Fruit fly (Drosophila melanogaster): Measurements from ENCODE around the gene LysRS.

The LysRS gene

DNA sequence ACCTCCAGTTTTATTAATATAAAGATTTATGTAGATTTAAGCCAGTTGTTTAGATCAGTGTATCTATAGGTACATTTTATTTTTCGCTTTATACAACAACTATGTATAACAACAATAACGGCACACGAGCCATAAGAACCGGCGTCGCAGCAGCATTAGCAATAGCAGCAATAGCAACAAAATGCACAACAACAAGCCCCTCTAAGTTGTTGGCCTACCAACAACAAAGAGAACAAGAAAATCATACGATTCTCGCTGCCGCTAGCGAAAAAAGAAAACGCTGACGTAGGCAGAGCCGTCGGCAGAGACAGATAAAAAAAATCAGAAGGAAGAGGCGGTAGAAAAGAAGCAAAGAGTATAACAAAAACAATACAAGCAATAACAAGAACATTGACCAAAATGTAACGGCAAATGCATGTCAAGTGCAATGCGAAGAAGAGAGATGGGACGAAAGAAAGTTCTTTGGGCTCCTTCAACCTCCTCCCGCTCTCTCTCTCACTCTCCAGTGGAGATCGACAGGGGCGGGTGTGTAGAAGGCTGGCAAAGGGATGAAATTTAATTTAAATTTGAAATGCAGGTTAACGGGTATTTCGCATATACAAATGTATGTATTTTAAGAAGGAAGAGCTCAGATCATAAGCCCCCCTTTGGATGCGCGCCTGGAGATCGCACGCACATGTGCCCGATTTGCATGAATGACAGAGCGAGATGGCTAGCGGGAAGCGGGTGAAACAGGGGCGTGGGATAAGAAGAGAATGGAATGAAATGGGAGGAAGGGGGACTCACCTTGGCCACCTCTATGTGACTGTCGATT, 29.8 kb downstream of the LysRS start:
- TF ChIP-seq CG12605 (GFP tag; IDR thresholded peaks at IDR 0.05), result peak; percentile 97
- TF ChIP-seq Pif1B (GFP tag; optimal IDR thresholded peaks at IDR 0.05), result peak; percentile 99
- TF ChIP-seq EcR (GFP tag; optimal IDR thresholded peaks at IDR 0.05), result peak; percentile 83
- TF ChIP-seq CG9948 (tag; optimal IDR thresholded peaks at IDR 0.05), result peak; percentile 98
- TF ChIP-seq CG8159 (tag; optimal IDR thresholded peaks at IDR 0.05), result peak; percentile 98
- peak; percentile 99 for TF ChIP-seq Snoo (tag; optimal IDR thresholded peaks at IDR 0.05)
- peak; percentile 99 for TF ChIP-seq fd96Ca (GFP tag; IDR thresholded peaks at IDR 0.05)
- peak; percentile 97 for TF ChIP-seq CG32121 (GFP tag; IDR thresholded peaks at IDR 0.05)
- peak; percentile 99 for TF ChIP-seq Ets98B (GFP tag; IDR thresholded peaks at IDR 0.05)
- TF ChIP-seq CG34367 (tag; optimal IDR thresholded peaks at IDR 0.05), result peak; percentile 98
- peak; percentile 99 for TF ChIP-seq CG14655 (GFP tag; optimal IDR thresholded peaks at IDR 0.05)
- TF ChIP-seq D1 (tag; optimal IDR thresholded peaks at IDR 0.05), result peak; percentile 94
- TF ChIP-seq CG10348 (GFP tag; IDR thresholded peaks at IDR 0.05), result peak; percentile 92
- peak; percentile 97 for TF ChIP-seq rn (GFP tag; IDR thresholded peaks at IDR 0.05)
- TF ChIP-seq CG13204 (GFP tag; optimal IDR thresholded peaks at IDR 0.05), result peak; percentile 94
- peak; percentile 99 for TF ChIP-seq CG15710 (tag; optimal IDR thresholded peaks at IDR 0.05)
- peak; percentile 97 for TF ChIP-seq gl (tag; optimal IDR thresholded peaks at IDR 0.05)
- TF ChIP-seq Pif1A (GFP tag; optimal IDR thresholded peaks at IDR 0.05), result peak; percentile 99
- TF ChIP-seq CG4496 (GFP tag; IDR thresholded peaks at IDR 0.05), result peak; percentile 99
- peak; percentile 99 for TF ChIP-seq CG8301 (tag; optimal IDR thresholded peaks at IDR 0.05)
- peak; percentile 99 for TF ChIP-seq CG17806 (tag; optimal IDR thresholded peaks at IDR 0.05)

DNA sequence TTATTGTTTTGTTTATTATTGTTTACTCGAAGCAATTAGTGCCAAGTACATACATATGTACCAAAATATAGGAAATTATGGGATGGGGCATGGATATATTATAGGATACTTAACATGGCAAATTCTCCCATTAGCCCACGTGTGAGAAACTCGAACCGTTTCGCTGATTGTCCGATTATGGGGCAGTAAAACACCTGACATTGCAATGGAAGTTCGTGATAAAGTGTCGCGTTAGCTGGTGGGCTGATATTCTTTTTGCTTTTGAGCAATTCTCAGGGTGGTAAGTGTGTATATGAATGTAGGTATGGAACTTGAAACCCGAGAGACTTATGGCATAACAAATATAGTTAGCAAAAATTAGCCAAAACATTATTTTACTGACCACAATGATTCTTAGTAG, 30.7 kb downstream of the LysRS start:
- TF ChIP-seq CG10348 (GFP tag; IDR thresholded peaks at IDR 0.05) (no peak), CG15710 (tag; optimal IDR thresholded peaks at IDR 0.05) (no peak), Pif1B (GFP tag; optimal IDR thresholded peaks at IDR 0.05) (no peak), D1 (tag; optimal IDR thresholded peaks at IDR 0.05) (no peak), CG12605 (GFP tag; IDR thresholded peaks at IDR 0.05) (no peak), CG34367 (tag; optimal IDR thresholded peaks at IDR 0.05) (no peak)

DNA sequence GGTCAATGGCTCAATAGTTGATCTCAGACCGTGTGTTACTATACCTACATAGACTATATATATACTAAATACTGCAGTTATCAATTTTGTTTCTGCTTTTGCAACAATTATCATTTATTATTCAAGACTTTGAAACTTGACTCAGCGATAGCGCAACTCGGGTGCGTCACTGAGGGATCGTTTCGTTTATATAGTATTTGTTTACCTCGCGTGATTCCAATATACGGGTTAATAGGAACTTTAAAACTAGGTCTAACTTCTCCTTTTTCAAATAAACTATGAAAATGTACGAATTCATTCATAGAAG, 31.4 kb downstream of the LysRS start:
- TF ChIP-seq EcR (GFP tag; optimal IDR thresholded peaks at IDR 0.05) (peak; percentile 64), CG32121 (GFP tag; IDR thresholded peaks at IDR 0.05) (no peak)

DNA sequence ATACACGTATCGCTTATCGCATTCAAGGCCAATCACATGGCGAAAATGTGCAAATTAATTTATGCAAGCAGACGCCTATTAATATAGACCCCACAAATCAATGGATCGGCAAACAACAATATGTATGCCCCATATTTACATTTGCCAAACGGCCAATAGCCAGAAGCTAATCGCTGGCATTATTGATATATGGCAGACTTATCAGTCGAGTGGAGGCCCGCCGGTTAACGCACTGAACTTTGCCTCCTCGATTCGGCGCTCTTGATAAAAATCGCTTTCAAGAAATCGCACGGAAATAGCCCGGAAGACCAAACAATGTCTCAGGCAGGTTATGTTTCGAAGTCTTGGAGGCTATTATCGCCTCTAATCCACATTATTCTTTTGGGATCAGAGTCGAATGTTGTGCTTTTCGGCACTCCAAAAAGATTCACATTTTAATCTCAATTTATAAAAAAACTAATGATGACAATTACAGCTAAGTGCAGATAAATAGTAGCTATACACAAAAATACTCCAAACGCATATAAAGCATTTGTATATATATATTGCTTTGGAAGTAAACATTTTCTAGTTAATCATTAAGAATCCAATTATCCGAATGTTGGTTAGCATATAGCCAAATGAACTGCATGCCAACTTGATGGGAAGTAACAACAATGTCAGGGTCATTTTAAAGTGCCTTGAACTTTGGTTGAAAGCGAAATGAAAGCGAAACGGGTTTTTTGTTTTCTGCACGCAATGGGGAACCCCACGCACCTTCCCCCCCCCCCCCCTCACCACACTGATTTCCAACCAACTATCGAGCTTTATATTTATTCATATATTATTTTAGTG, 32.0 kb downstream of the LysRS start:
- peak; percentile 94 for TF ChIP-seq EcR (GFP tag; optimal IDR thresholded peaks at IDR 0.05)
- no peak for TF ChIP-seq fd96Ca (GFP tag; IDR thresholded peaks at IDR 0.05)

DNA sequence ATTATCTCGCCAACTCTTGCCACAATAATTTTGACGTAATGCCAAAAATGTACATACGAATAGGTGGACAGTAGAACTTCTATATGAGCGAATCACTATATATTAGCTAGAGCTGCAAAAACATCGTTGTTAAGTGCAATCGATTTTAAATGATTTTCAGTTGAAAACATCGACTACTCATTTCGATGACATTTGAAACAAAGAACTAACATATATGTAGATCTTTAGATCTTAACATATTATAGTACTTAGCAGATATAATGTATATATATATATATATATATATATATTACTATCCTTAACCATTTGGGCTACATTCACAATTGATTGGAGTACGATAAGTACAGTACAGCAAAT, 32.6 kb downstream of the LysRS start, which contains the start of gene CG42395:
CG42395 (minus strand) TSS at position 101 of the 357 bp plus-strand sequence.
- no peak for TF ChIP-seq CG15710 (tag; optimal IDR thresholded peaks at IDR 0.05)
- TF ChIP-seq CG12605 (GFP tag; IDR thresholded peaks at IDR 0.05), result no peak
- TF ChIP-seq CG4496 (GFP tag; IDR thresholded peaks at IDR 0.05), result no peak
- TF ChIP-seq CG32121 (GFP tag; IDR thresholded peaks at IDR 0.05), result no peak
- no peak for TF ChIP-seq CG10348 (GFP tag; IDR thresholded peaks at IDR 0.05)
- no peak for TF ChIP-seq rn (GFP tag; IDR thresholded peaks at IDR 0.05)
- TF ChIP-seq CG34367 (tag; optimal IDR thresholded peaks at IDR 0.05), result no peak
- no peak for TF ChIP-seq CG9948 (tag; optimal IDR thresholded peaks at IDR 0.05)
- TF ChIP-seq CG17806 (tag; optimal IDR thresholded peaks at IDR 0.05), result no peak
- TF ChIP-seq EcR (GFP tag; optimal IDR thresholded peaks at IDR 0.05), result no peak
- TF ChIP-seq Snoo (tag; optimal IDR thresholded peaks at IDR 0.05), result no peak

DNA sequence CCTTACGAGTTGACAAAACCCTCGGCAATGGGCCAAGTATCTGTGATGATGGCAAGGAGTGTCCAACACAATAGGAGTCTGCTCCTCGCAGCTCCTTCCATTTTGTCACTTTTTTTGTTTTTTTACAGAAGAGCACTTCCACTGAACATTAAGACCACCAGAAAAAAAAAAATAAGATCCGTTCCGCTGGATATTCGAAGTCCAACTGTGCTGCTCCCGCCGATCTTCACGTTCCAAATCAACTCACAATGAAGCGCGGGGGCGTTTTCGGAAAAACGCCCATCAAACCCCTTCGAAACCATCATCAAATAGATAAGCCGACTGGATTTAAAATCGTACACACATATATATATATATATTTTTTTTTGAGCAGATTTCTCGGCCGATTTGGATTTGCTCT, 37.5 kb downstream of the LysRS start, which contains the start of gene Cubn:
Cubn (minus strand) TSS at position 101 of the 400 bp plus-strand sequence.
- TF ChIP-seq rn (GFP tag; IDR thresholded peaks at IDR 0.05) (no peak), CG12605 (GFP tag; IDR thresholded peaks at IDR 0.05) (no peak), CG32121 (GFP tag; IDR thresholded peaks at IDR 0.05) (no peak), EcR (GFP tag; optimal IDR thresholded peaks at IDR 0.05) (no peak), CG8301 (tag; optimal IDR thresholded peaks at IDR 0.05) (no peak), CG15710 (tag; optimal IDR thresholded peaks at IDR 0.05) (no peak), CG13204 (GFP tag; optimal IDR thresholded peaks at IDR 0.05) (no peak), gl (tag; optimal IDR thresholded peaks at IDR 0.05) (no peak), CG17806 (tag; optimal IDR thresholded peaks at IDR 0.05) (no peak), D1 (tag; optimal IDR thresholded peaks at IDR 0.05) (no peak), CG4496 (GFP tag; IDR thresholded peaks at IDR 0.05) (no peak), Pif1A (GFP tag; optimal IDR thresholded peaks at IDR 0.05) (no peak), CG10348 (GFP tag; IDR thresholded peaks at IDR 0.05) (no peak), CG34367 (tag; optimal IDR thresholded peaks at IDR 0.05) (no peak)
